Worm (Caenorhabditis elegans) whole organism, midembryonic: ENCODE measurements around the gene spt-5.

Experiments
- T22C8.4 ChIP-seq: fragments of 200-800 bp; sonication (Bioruptor generic); IDR thresholded peaks from 2 replicates; pipeline ENCODE4 v1.3.6; 2022; ENCODE audit warnings: missing genetic modification characterization, missing compliant biosample characterization
- cog-1 ChIP-seq: sonication (generic microtip); optimal IDR thresholded peaks from 2 replicates; lab custom pipeline; 2016; ENCODE audit warnings: missing genetic modification characterization, missing compliant biosample characterization
- flt-1 ChIP-seq: fragments of 200-800 bp; sonication (Bioruptor generic); IDR thresholded peaks from 2 replicates; pipeline ENCODE4 v1.3.6; 2022; ENCODE audit warnings: missing genetic modification characterization, missing compliant biosample characterization
- klf-2 ChIP-seq: fragments of 200-800 bp; sonication (Bioruptor generic); conservative IDR thresholded peaks from 2 replicates; pipeline ENCODE4 v1.3.6; 2022; ENCODE audit warnings: missing genetic modification reagents, missing genetic modification characterization, missing compliant biosample characterization
- med-1 ChIP-seq: sonication (generic microtip); optimal IDR thresholded peaks from 2 replicates; lab custom pipeline; 2017; ENCODE audit warnings: missing genetic modification characterization, mild to moderate bottlenecking, missing compliant biosample characterization, antibody characterized with exemption, missing genetic modification reagents; ENCODE audit not compliant: insufficient read depth
- ref-1 ChIP-seq: fragments of 200-800 bp; sonication (Bioruptor generic); conservative IDR thresholded peaks from 2 replicates; pipeline ENCODE4 v1.3.6; 2022; ENCODE audit warnings: missing genetic modification reagents, missing genetic modification characterization, missing compliant biosample characterization
- tab-1 ChIP-seq: fragments of 200-800 bp; sonication (Bioruptor generic); IDR thresholded peaks from 2 replicates; pipeline ENCODE4 v1.3.6; 2022; ENCODE audit warnings: missing genetic modification characterization, missing compliant biosample characterization
- ztf-23 ChIP-seq: fragments of 200-800 bp; sonication (Bioruptor generic); IDR thresholded peaks from 2 replicates; pipeline ENCODE4 v1.3.6; 2022; ENCODE audit warnings: missing genetic modification reagents, missing genetic modification characterization, missing compliant biosample characterization
- ztf-29 ChIP-seq: fragments of 200-800 bp; sonication (Bioruptor generic); IDR thresholded peaks from 2 replicates; pipeline ENCODE4 v1.3.6; 2022; ENCODE audit warnings: missing genetic modification reagents, missing genetic modification characterization, missing compliant biosample characterization

spt-5 gene

DNA sequence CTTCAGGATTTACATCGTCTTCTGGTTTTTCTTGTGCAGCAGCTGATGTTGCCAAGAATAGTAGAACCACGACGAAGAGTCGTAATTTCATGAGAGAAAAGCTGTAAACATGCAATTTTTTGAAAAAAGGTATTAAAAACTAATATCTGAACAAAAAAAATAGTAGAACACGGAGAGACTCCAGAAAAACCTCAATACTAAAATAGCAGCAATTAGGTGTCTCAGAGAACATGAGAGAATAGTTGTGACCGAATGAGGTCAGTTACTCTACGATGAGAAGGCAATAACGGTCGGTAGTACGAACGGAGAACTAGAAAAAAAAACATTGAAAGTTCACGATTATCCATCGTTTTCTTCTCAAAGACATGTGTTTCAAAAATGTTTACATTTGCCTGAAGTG, 22.2 kb upstream of the spt-5 start, which contains the start of gene tgn-38:
Gene tgn-38, minus strand, starts transcription at position 101 of the 400 bp plus-strand sequence.
- TF ChIP-seq med-1 (GFP tag; lab: Kevin White, UChicago) (no peak), cog-1 (tag; lab: Kevin White, UChicago) (no peak), ztf-23 (GFP tag; lab: Robert Waterston, UW) (no peak), flt-1 (GFP tag; lab: Robert Waterston, UW) (no peak), tab-1 (GFP tag; lab: Robert Waterston, UW) (no peak), T22C8.4 (GFP tag; lab: Robert Waterston, UW) (no peak), ztf-29 (GFP tag; lab: Robert Waterston, UW) (no peak), klf-2 (GFP tag; lab: Robert Waterston, UW) (no peak), ref-1 (no peak)

DNA sequence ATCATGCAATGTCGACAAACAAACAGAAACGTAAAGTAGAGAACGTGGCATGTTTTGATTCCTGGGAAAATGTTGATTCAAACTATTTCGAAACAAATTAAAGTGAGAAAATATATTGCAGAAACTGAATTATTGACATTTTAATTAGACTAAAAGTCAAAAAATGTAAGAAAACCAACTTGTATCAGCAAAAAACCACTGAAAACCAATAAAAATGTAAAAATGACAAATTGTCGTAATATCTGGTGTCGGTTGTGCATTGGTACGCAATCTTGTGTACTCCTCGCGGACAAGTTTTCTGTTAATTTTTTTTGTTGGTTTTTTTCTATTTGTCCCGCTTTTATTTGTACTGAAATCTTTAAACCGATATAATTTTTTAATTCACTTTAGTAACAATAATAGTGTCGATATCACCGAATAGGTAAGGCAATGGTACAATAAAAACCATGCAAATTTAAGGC, 21.5 kb upstream of the spt-5 start, which contains the start of gene T12G3.11:
Gene T12G3.11, minus strand, starts transcription at position 51 of the 461 bp plus-strand sequence.
- TF ChIP-seq klf-2 (GFP tag; lab: Robert Waterston, UW) (no peak), ref-1 (no peak)

DNA sequence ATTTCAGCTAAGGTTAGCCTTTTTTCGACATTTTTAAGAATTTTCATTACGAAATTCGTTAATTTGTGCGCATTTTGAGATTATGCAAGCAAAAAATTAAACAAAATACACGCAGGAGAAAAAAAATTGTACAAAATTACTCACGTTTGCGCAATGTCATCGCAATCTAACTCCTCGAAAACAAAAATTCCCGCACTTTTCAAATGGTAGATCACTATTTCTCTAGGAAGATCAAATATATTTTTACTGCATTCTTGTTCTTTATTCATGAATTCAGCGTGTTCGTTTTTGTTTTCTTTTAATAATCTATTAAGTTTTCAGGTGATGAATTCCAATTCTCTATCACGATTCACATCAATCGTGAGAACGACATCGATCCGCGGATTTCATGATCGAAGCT, 20.3 kb upstream of the spt-5 start, which contains the start of the genes T12G3.6 and mrpl-51:
Gene T12G3.6, minus strand, starts transcription at position 269 of the 400 bp plus-strand sequence.
Gene mrpl-51, plus strand, starts transcription at position 322 of the 400 bp plus-strand sequence.
- TF ChIP-seq ref-1 (no peak), ztf-23 (GFP tag; lab: Robert Waterston, UW) (no peak), cog-1 (tag; lab: Kevin White, UChicago) (no peak), med-1 (GFP tag; lab: Kevin White, UChicago) (no peak), T22C8.4 (GFP tag; lab: Robert Waterston, UW) (no peak), tab-1 (GFP tag; lab: Robert Waterston, UW) (no peak), flt-1 (GFP tag; lab: Robert Waterston, UW) (no peak), ztf-29 (GFP tag; lab: Robert Waterston, UW) (no peak), klf-2 (GFP tag; lab: Robert Waterston, UW) (no peak)

DNA sequence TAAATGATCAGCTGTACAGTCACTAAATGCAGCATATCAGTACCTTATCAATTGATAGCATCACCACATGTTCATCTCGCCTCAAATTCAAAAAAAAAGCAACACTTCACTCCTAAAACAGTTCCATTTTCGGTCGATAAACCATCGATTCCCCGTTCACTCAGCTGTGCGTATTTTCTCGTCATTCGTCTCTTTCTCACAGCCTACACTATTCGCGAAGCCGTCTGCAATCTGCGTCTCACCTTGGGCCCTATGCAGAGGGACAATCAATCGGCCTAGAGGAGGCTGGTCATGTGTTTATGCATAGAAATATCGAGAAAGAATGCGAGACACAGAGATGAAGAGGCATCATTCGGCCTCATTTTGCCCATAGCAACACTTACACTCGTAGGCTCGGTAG, 18.9 kb upstream of the spt-5 start:
- peak; percentile 77 for TF ChIP-seq T22C8.4 (GFP tag; lab: Robert Waterston, UW)
- TF ChIP-seq med-1 (GFP tag; lab: Kevin White, UChicago): no peak
- 0 out of 2 replicates have a peak, but pooled peaks have one; percentile 41 for TF ChIP-seq ztf-29 (GFP tag; lab: Robert Waterston, UW)
- TF ChIP-seq flt-1 (GFP tag; lab: Robert Waterston, UW): no peak
- TF ChIP-seq ztf-23 (GFP tag; lab: Robert Waterston, UW): 0 out of 2 replicates have a peak, but pooled peaks have one; percentile 45
- peak; percentile 81 for TF ChIP-seq cog-1 (tag; lab: Kevin White, UChicago)
- TF ChIP-seq klf-2 (GFP tag; lab: Robert Waterston, UW): no peak
- no peak for TF ChIP-seq ref-1
- TF ChIP-seq tab-1 (GFP tag; lab: Robert Waterston, UW): no peak

DNA sequence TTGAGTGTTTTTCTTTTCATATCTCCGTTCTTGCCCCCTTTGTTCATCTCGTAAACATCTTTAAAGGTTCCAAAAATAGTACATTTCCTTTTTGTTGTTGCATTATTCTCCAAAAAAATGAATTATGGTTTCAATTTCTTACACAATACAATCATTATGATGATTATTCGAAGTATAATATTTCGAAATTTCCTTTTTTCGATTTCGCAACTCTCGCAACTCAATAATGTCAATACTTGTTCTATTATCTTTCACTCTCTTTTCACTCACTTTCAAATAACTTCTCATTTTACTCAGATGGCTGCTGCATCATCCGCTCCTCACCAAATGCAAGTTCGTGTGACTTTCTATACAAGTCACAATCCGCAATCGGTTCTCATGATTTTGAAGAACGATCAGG, 17.3 kb upstream of the spt-5 start, which contains the start of gene sqst-1:
Gene sqst-1, plus strand, starts transcription at position 298 of the 400 bp plus-strand sequence.
- no peak for TF ChIP-seq ref-1

DNA sequence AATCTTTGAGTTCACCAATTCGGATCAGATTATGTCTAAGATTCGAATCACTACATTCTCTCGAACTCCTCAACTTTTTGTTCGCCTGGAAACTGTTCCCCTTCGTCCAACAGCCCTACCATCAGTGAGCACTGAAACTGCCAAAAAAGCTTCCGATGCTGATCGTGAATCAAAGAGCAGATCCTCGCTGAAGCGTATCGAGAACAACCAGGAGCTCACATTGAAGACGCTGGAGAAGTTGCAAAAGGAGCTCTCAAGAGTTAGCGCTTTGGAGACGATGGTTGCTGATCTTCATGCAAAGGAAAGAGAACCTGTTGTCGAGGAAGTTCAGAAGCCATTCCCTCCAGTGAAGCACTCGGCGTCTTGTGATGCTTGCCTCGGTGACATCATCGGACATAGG, 16.5 kb upstream of the spt-5 start:
- TF ChIP-seq cog-1 (tag; lab: Kevin White, UChicago): no peak
- no peak for TF ChIP-seq klf-2 (GFP tag; lab: Robert Waterston, UW)
- TF ChIP-seq T22C8.4 (GFP tag; lab: Robert Waterston, UW): no peak
- no peak for TF ChIP-seq ztf-23 (GFP tag; lab: Robert Waterston, UW)
- no peak for TF ChIP-seq ref-1

DNA sequence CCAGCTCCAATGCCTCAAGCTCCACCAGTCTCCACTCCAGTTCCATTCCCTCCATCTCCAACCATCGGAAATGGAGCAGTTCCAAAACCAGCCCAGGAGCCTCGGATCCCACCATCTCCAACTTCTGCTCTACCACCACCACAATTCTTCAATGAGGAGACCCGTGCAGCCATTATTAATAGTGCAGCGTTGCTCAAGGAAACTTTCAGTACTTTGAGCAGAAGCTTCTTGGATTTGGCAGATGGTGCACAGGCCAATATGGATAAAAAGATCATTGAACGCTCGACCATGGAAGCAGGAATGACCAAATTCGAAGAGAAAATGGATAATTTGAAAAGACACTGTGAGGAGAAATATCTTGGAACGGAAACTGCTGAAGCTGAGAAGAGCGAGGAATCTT, 15.9 kb upstream of the spt-5 start:
- TF ChIP-seq flt-1 (GFP tag; lab: Robert Waterston, UW) (no peak), tab-1 (GFP tag; lab: Robert Waterston, UW) (no peak), cog-1 (tag; lab: Kevin White, UChicago) (no peak), ztf-23 (GFP tag; lab: Robert Waterston, UW) (no peak), ztf-29 (GFP tag; lab: Robert Waterston, UW) (no peak), ref-1 (no peak), klf-2 (GFP tag; lab: Robert Waterston, UW) (no peak), T22C8.4 (GFP tag; lab: Robert Waterston, UW) (no peak), med-1 (GFP tag; lab: Kevin White, UChicago) (no peak)

DNA sequence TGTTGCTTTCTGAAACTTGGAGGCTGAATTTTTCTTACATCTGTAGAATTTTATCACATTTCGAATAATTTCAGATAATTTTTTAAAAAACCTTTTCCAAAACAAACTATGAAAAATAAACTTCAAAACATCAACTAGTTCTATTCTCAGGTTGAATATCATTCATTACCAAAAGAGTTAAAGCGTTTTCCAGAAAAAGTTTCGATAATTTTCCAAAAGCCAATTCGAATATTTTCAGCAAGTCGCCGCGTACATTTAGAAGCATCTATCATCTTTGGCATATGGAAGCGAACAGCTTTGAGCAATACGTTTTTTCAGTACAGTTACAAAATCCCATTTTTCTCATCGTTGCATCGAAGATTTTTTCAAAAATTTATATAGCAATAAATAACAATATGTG, 14.4 kb upstream of the spt-5 start:
- TF ChIP-seq tab-1 (GFP tag; lab: Robert Waterston, UW) (no peak), T22C8.4 (GFP tag; lab: Robert Waterston, UW) (no peak), ztf-23 (GFP tag; lab: Robert Waterston, UW) (no peak), med-1 (GFP tag; lab: Kevin White, UChicago) (no peak), ref-1 (no peak), ztf-29 (GFP tag; lab: Robert Waterston, UW) (no peak), flt-1 (GFP tag; lab: Robert Waterston, UW) (no peak), klf-2 (GFP tag; lab: Robert Waterston, UW) (no peak), cog-1 (tag; lab: Kevin White, UChicago) (no peak)

DNA sequence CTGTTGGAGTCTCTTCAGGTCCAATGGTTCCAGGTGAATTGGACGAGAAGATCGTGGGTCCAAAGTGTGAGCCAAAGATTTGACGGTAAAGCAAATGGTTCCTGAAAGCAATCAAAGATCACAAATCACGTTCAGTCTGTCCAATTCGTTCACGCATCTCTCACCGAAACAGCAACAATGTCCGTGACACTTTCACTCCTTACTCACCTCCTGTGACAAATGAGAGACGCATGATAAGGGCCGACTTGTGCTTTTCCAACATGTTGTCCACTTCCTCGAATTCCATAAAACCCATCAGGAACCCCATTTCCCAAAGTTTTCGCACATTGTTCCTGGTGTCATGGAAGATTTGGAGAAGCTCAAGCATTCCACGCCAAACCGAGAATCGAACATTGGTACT, 10.9 kb upstream of the spt-5 start:
- TF ChIP-seq ztf-29 (GFP tag; lab: Robert Waterston, UW): no peak
- TF ChIP-seq T22C8.4 (GFP tag; lab: Robert Waterston, UW): no peak
- TF ChIP-seq cog-1 (tag; lab: Kevin White, UChicago): no peak
- no peak for TF ChIP-seq klf-2 (GFP tag; lab: Robert Waterston, UW)
- no peak for TF ChIP-seq ztf-23 (GFP tag; lab: Robert Waterston, UW)
- TF ChIP-seq flt-1 (GFP tag; lab: Robert Waterston, UW): no peak
- TF ChIP-seq tab-1 (GFP tag; lab: Robert Waterston, UW): no peak
- TF ChIP-seq ref-1: no peak
- no peak for TF ChIP-seq med-1 (GFP tag; lab: Kevin White, UChicago)
